Worm (Caenorhabditis elegans) whole organism, L4 larva: Measurements from ENCODE around the gene B0496.1.
A peak's percentile ranks its signal among the peaks of the same experiment; 100 is the strongest.

Experiments
- daf-12 ChIP-seq: fragments of 150-350 bp; optimal IDR thresholded peaks from 2 replicates; lab custom pipeline; 2014; ENCODE audit warnings: missing biosample characterization, missing genetic modification reagents, missing genetic modification characterization
- jun-1 ChIP-seq: fragments of 150-350 bp; optimal IDR thresholded peaks from 2 replicates; lab custom pipeline; 2014; ENCODE audit warnings: missing biosample characterization, missing genetic modification reagents, missing genetic modification characterization
- lir-3 ChIP-seq: sonication (generic microtip); optimal IDR thresholded peaks from 2 replicates; lab custom pipeline; 2016; ENCODE audit warnings: mild to moderate bottlenecking, missing genetic modification characterization, missing compliant biosample characterization
- unc-62 ChIP-seq, 3 experiments: fragments of 150-350 bp in 1 of 3; sonication (generic microtip); optimal IDR thresholded peaks in 2 of 3; peaks in 1 of 3; 1 replicate in 1 of 3; 2 replicates in 2 of 3; lab custom pipeline; 2014 to 2017; ENCODE audit warnings: missing biosample characterization in 3 of 3, missing genetic modification characterization in 3 of 3, missing genetic modification reagents in 3 of 3, missing genotype in 1 of 3

ce11 chrIV:7420913-7421312 lies 25.2 kb upstream of the B0496.1 start, which contains the start of gene srtx-1:
- TF ChIP-seq unc-62 (GFP tag; optimal IDR thresholded peaks at IDR 0.05 in 1 of 2; lab: Kevin White, UChicago): peak in 1 of 2 experiments; percentile 70
- TF ChIP-seq unc-62 (tag; optimal IDR thresholded peaks at IDR 0.05; lab: Kevin White, UChicago): no peak
- TF ChIP-seq lir-3: no peak
- TF ChIP-seq daf-12 (tag; lab: Kevin White, UChicago): no peak
- TF ChIP-seq jun-1 (tag; lab: Kevin White, UChicago): no peak
